Fruit fly (Drosophila melanogaster): ENCODE results near the gene Rab9Db.

Gene Rab9Db

dm6 chrX:10581476-10581875 lies 41.5 kb downstream of the Rab9Db start:
- TF ChIP-seq Hr96 (GFP tag; optimal IDR thresholded peaks at IDR 0.05) (no peak), tj (GFP tag; optimal IDR thresholded peaks at IDR 0.05) (no peak), CG1620 (GFP tag; optimal IDR thresholded peaks at IDR 0.05) (no peak), CG5204 (GFP tag; optimal IDR thresholded peaks at IDR 0.05) (no peak), CG14711 (tag; optimal IDR thresholded peaks at IDR 0.05) (no peak), toe (GFP tag; optimal IDR thresholded peaks at IDR 0.05) (no peak), bab1 (GFP tag; optimal IDR thresholded peaks at IDR 0.05) (no peak), CG7045 (GFP tag; optimal IDR thresholded peaks at IDR 0.05) (no peak), CG12768 (GFP tag; optimal IDR thresholded peaks at IDR 0.05) (no peak), kay (GFP tag; ENCODE audit: borderline replicate concordance) (no peak), CG11617 (GFP tag; optimal IDR thresholded peaks at IDR 0.05) (no peak), Mnt (GFP tag; optimal IDR thresholded peaks at IDR 0.05) (no peak), cic (GFP tag; optimal IDR thresholded peaks at IDR 0.05) (no peak), CG33017 (tag; optimal IDR thresholded peaks at IDR 0.05) (no peak), CG7101 (tag; optimal IDR thresholded peaks at IDR 0.05) (no peak), cnc (optimal IDR thresholded peaks at IDR 0.05) (no peak), ovo (GFP tag; optimal IDR thresholded peaks at IDR 0.05) (no peak)

- TF ChIP-seq Clk (GFP tag; optimal IDR thresholded peaks at IDR 0.05) (no peak), CG7045 (GFP tag; optimal IDR thresholded peaks at IDR 0.05) (no peak), tj (GFP tag; optimal IDR thresholded peaks at IDR 0.05) (no peak), Hr96 (GFP tag; optimal IDR thresholded peaks at IDR 0.05) (no peak), CG12768 (GFP tag; optimal IDR thresholded peaks at IDR 0.05) (no peak), CG7101 (tag; optimal IDR thresholded peaks at IDR 0.05) (no peak), Crg-1 (GFP tag; optimal IDR thresholded peaks at IDR 0.05) (no peak), ovo (GFP tag; optimal IDR thresholded peaks at IDR 0.05) (no peak)
Measured at dm6 chrX:10580459-10581103, 42.4 kb downstream of the Rab9Db start.

- TF ChIP-seq ovo (GFP tag; optimal IDR thresholded peaks at IDR 0.05) = no peak
- TF ChIP-seq CG14711 (tag; optimal IDR thresholded peaks at IDR 0.05) = no peak
- TF ChIP-seq CG7101 (tag; optimal IDR thresholded peaks at IDR 0.05) = no peak
- TF ChIP-seq tj (GFP tag; optimal IDR thresholded peaks at IDR 0.05) = peak; percentile 52
- TF ChIP-seq Hr96 (GFP tag; optimal IDR thresholded peaks at IDR 0.05) = no peak
- TF ChIP-seq cic (GFP tag; optimal IDR thresholded peaks at IDR 0.05) = no peak
- no peak for TF ChIP-seq CG12768 (GFP tag; optimal IDR thresholded peaks at IDR 0.05)
Measured at dm6 chrX:10579569-10579968, 43.5 kb downstream of the Rab9Db start.

dm6 chrX:10577773-10578172 lies 45.3 kb downstream of the Rab9Db start:
- TF ChIP-seq CG1620 (GFP tag; optimal IDR thresholded peaks at IDR 0.05) (no peak), CG7101 (tag; optimal IDR thresholded peaks at IDR 0.05) (no peak), kay (GFP tag; ENCODE audit: borderline replicate concordance) (no peak), Clk (GFP tag; optimal IDR thresholded peaks at IDR 0.05) (no peak), Mnt (GFP tag; optimal IDR thresholded peaks at IDR 0.05) (no peak), CG7045 (GFP tag; optimal IDR thresholded peaks at IDR 0.05) (no peak), Crg-1 (GFP tag; optimal IDR thresholded peaks at IDR 0.05) (no peak), CG5204 (GFP tag; optimal IDR thresholded peaks at IDR 0.05) (no peak), CG11617 (GFP tag; optimal IDR thresholded peaks at IDR 0.05) (no peak), Hr96 (GFP tag; optimal IDR thresholded peaks at IDR 0.05) (no peak), CG33017 (tag; optimal IDR thresholded peaks at IDR 0.05) (no peak), toe (GFP tag; optimal IDR thresholded peaks at IDR 0.05) (no peak), pad (GFP tag; optimal IDR thresholded peaks at IDR 0.05) (no peak), CG14711 (tag; optimal IDR thresholded peaks at IDR 0.05) (no peak), tj (GFP tag; optimal IDR thresholded peaks at IDR 0.05) (no peak), cic (GFP tag; optimal IDR thresholded peaks at IDR 0.05) (no peak), ovo (GFP tag; optimal IDR thresholded peaks at IDR 0.05) (no peak), CG12768 (GFP tag; optimal IDR thresholded peaks at IDR 0.05) (no peak)

dm6 chrX:10576993-10577392 lies 46.0 kb downstream of the Rab9Db start:
- no peak for TF ChIP-seq CG5204 (GFP tag; optimal IDR thresholded peaks at IDR 0.05)
- no peak for TF ChIP-seq CG1620 (GFP tag; optimal IDR thresholded peaks at IDR 0.05)
- no peak for TF ChIP-seq cnc (optimal IDR thresholded peaks at IDR 0.05)
- TF ChIP-seq CG11617 (GFP tag; optimal IDR thresholded peaks at IDR 0.05) = no peak
- no peak for TF ChIP-seq CG33017 (tag; optimal IDR thresholded peaks at IDR 0.05)
- TF ChIP-seq Crg-1 (GFP tag; optimal IDR thresholded peaks at IDR 0.05) = no peak
- TF ChIP-seq tj (GFP tag; optimal IDR thresholded peaks at IDR 0.05) = no peak
- no peak for TF ChIP-seq Clk (GFP tag; optimal IDR thresholded peaks at IDR 0.05)
- no peak for TF ChIP-seq ovo (GFP tag; optimal IDR thresholded peaks at IDR 0.05)
- no peak for TF ChIP-seq CG7045 (GFP tag; optimal IDR thresholded peaks at IDR 0.05)

dm6 chrX:10573554-10573953 lies 49.5 kb downstream of the Rab9Db start:
- no peak for TF ChIP-seq cic (GFP tag; optimal IDR thresholded peaks at IDR 0.05)
- no peak for TF ChIP-seq ovo (GFP tag; optimal IDR thresholded peaks at IDR 0.05)
- no peak for TF ChIP-seq CG14711 (tag; optimal IDR thresholded peaks at IDR 0.05)
- TF ChIP-seq CG5204 (GFP tag; optimal IDR thresholded peaks at IDR 0.05) = no peak
- TF ChIP-seq Crg-1 (GFP tag; optimal IDR thresholded peaks at IDR 0.05) = no peak
- no peak for TF ChIP-seq tj (GFP tag; optimal IDR thresholded peaks at IDR 0.05)
- no peak for TF ChIP-seq Mnt (GFP tag; optimal IDR thresholded peaks at IDR 0.05)
- TF ChIP-seq CG7101 (tag; optimal IDR thresholded peaks at IDR 0.05) = no peak
- TF ChIP-seq Hr96 (GFP tag; optimal IDR thresholded peaks at IDR 0.05) = no peak
- TF ChIP-seq Clk (GFP tag; optimal IDR thresholded peaks at IDR 0.05) = no peak
- TF ChIP-seq bab1 (GFP tag; optimal IDR thresholded peaks at IDR 0.05) = no peak
- no peak for TF ChIP-seq toe (GFP tag; optimal IDR thresholded peaks at IDR 0.05)
- TF ChIP-seq CG11617 (GFP tag; optimal IDR thresholded peaks at IDR 0.05) = no peak
- no peak for TF ChIP-seq CG12768 (GFP tag; optimal IDR thresholded peaks at IDR 0.05)
- no peak for TF ChIP-seq CG7045 (GFP tag; optimal IDR thresholded peaks at IDR 0.05)
- no peak for TF ChIP-seq kay (GFP tag; ENCODE audit: borderline replicate concordance)
